Worm (Caenorhabditis elegans) whole organism, late embryonic: Measurements from ENCODE around the gene sre-7.

Experiments used
- T23F11.4 ChIP-seq: fragments of 200-800 bp; sonication (Bioruptor generic); optimal IDR thresholded peaks from 2 replicates; lab custom pipeline; 2018; ENCODE audit warnings: mild to moderate bottlenecking, missing genetic modification characterization, missing compliant biosample characterization
- che-1 ChIP-seq: sonication (generic microtip); optimal IDR thresholded peaks from 2 replicates; lab custom pipeline; 2016; ENCODE audit warnings: mild to moderate bottlenecking, missing genetic modification characterization, missing compliant biosample characterization
- dve-1 ChIP-seq: sonication (generic microtip); optimal IDR thresholded peaks from 2 replicates; lab custom pipeline; 2017; ENCODE audit warnings: antibody characterized with exemption, mild to moderate bottlenecking, missing genetic modification characterization, missing compliant biosample characterization
- ets-4 ChIP-seq: sonication (generic microtip); optimal IDR thresholded peaks from 2 replicates; lab custom pipeline; 2016; ENCODE audit warnings: missing genetic modification characterization, missing compliant biosample characterization
- hlh-6 ChIP-seq: sonication (generic microtip); optimal IDR thresholded peaks from 2 replicates; lab custom pipeline; 2016; ENCODE audit warnings: missing genotype, missing genetic modification characterization, missing compliant biosample characterization
- npax-4 ChIP-seq: sonication (generic microtip); optimal IDR thresholded peaks from 2 replicates; lab custom pipeline; 2016; ENCODE audit warnings: missing genetic modification characterization, missing compliant biosample characterization
- pha-4 ChIP-seq: fragments of 150-350 bp; optimal IDR thresholded peaks from 2 replicates; lab custom pipeline; 2018; ENCODE audit warnings: missing biosample characterization, missing genetic modification reagents, missing genetic modification characterization

ce11 chrV:14248654-14249053 lies 4.7 kb downstream of the sre-7 start, which contains the start of gene K02E11.6:
- no peak for TF ChIP-seq npax-4 (tag; lab: Kevin White, UChicago)
- TF ChIP-seq hlh-6 (tag; lab: Kevin White, UChicago): no peak
- no peak for TF ChIP-seq che-1 (tag; lab: Kevin White, UChicago)
- TF ChIP-seq dve-1 (tag; lab: Kevin White, UChicago): no peak
- no peak for TF ChIP-seq ets-4 (tag; lab: Kevin White, UChicago)
- TF ChIP-seq pha-4 (tag; lab: Kevin White, UChicago): no peak
- TF ChIP-seq T23F11.4: no peak
